Worm (Caenorhabditis elegans): ENCODE measurements around the gene F34H10.3.

F34H10.3 gene

DNA sequence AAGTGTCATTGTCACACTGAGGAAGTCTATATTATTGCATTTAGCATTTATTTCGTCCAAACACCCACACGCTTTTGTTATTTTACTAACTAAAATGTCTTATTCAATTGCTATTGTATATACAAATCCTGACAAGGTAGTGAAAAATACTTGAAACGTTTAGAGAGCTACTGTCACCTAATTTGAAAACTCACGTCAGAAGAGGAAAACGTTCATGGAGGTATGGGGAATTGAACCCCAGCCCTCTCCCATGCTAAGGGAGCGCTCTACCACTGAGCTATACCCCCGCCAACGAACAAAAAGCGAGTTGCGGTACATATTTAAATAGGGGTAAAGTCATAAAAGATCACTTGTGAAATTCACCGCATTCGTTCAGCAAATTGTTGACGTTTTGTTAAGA lies 12.2 kb downstream of the F34H10.3 start (continued):
- TF ChIP-seq lin-26 (GFP tag; IDR thresholded peaks at IDR 0.05) (peak; percentile 94), F37B4.10 (GFP tag; IDR thresholded peaks at IDR 0.05) (no peak), F10E7.11 (tag; optimal IDR thresholded peaks at IDR 0.05) (no peak), lir-1 (GFP tag; conservative IDR thresholded peaks at IDR 0.05) (no peak), ZK185.1 (tag; optimal IDR thresholded peaks at IDR 0.05; ENCODE audit: poor library complexity, severe bottlenecking) (peak; percentile 63), K11D2.4 (GFP tag; IDR thresholded peaks at IDR 0.05) (no peak), mes-4 (tag; optimal IDR thresholded peaks at IDR 0.05) (no peak), snpc-1.1 (tag; optimal IDR thresholded peaks at IDR 0.05; ENCODE audit: insufficient read depth) (no peak), F57A8.1 (GFP tag; optimal IDR thresholded peaks at IDR 0.05) (no peak), zim-3 (tag; optimal IDR thresholded peaks at IDR 0.05) (peak; percentile 66), hmg-1.2 (GFP tag; IDR thresholded peaks at IDR 0.05) (peak; percentile 61), ztf-6 (GFP tag; IDR thresholded peaks at IDR 0.05) (no peak), ceh-79 (tag; optimal IDR thresholded peaks at IDR 0.05) (peak; percentile 42), sdz-38 (tag; optimal IDR thresholded peaks at IDR 0.05) (no peak), xnd-1 (tag; optimal IDR thresholded peaks at IDR 0.05) (no peak), die-1 (tag; optimal IDR thresholded peaks at IDR 0.05) (peak; percentile 95), cebp-1 (GFP tag; IDR thresholded peaks at IDR 0.05) (0 out of 2 replicates have a peak, but pooled peaks have one; percentile 26), cebp-1 (tag; optimal IDR thresholded peaks at IDR 0.05) (no peak), ekl-4 (GFP tag; IDR thresholded peaks at IDR 0.05) (0 out of 2 replicates have a peak, but pooled peaks have one; percentile 40), egrh-3 (GFP tag; IDR thresholded peaks at IDR 0.05) (peak; percentile 27; the same call in 1 of the 2 replicates), lsy-27 (tag; optimal IDR thresholded peaks at IDR 0.05; ENCODE audit: borderline replicate concordance, insufficient read depth) (no peak), B0019.2 (GFP tag; conservative IDR thresholded peaks at IDR 0.05) (no peak; the same call in 1 of the 2 replicates), F33H1.4 (GFP tag; IDR thresholded peaks at IDR 0.05) (no peak), ztf-3 (GFP tag; optimal IDR thresholded peaks at IDR 0.05) (peak; percentile 6), let-607 (tag; optimal IDR thresholded peaks at IDR 0.05) (peak in 1 of 2 experiments; percentile 34), K12H6.12 (tag; optimal IDR thresholded peaks at IDR 0.05) (peak; percentile 5), rcor-1 (GFP tag; IDR thresholded peaks at IDR 0.05) (peak; percentile 41; the same call in 1 of the 2 replicates), athp-1 (tag; optimal IDR thresholded peaks at IDR 0.05) (peak; percentile 29), F57C9.4 (tag; optimal IDR thresholded peaks at IDR 0.05) (no peak), pha-4 (tag; optimal IDR thresholded peaks at IDR 0.05) (no peak), ceh-91 (GFP tag; IDR thresholded peaks at IDR 0.05) (no peak), snpc-4 (GFP tag; optimal IDR thresholded peaks at IDR 0.05) (peak; percentile 78), snpc-4 (tag; optimal IDR thresholded peaks at IDR 0.05) (no peak), lin-40 (tag; optimal IDR thresholded peaks at IDR 0.05) (no peak), hmg-20 (GFP tag; IDR thresholded peaks at IDR 0.05) (no peak), hrde-1 (tag; optimal IDR thresholded peaks at IDR 0.05; ENCODE audit: borderline replicate concordance) (peak; percentile 81), pbrm-1 (GFP tag; IDR thresholded peaks at IDR 0.05) (peak; percentile 72), snpc-1.3 (tag; optimal IDR thresholded peaks at IDR 0.05; ENCODE audit: insufficient read depth) (no peak), ceh-100 (GFP tag; IDR thresholded peaks at IDR 0.05) (0 out of 2 replicates have a peak, but pooled peaks have one; percentile 9), Y53F4B.3 (GFP tag; IDR thresholded peaks at IDR 0.05) (no peak), ceh-58 (GFP tag; IDR thresholded peaks at IDR 0.05) (no peak), D2030.7 (GFP tag; IDR thresholded peaks at IDR 0.05) (peak; percentile 70), attf-6 (GFP tag; IDR thresholded peaks at IDR 0.05) (peak; percentile 67; the same call in 1 of the 2 replicates), ztf-28 (GFP tag; IDR thresholded peaks at IDR 0.05) (peak; percentile 62; the same call in 1 of the 2 replicates), tlf-1 (GFP tag; optimal IDR thresholded peaks at IDR 0.05) (peak; percentile 29), dpff-1 (tag; optimal IDR thresholded peaks at IDR 0.05) (peak; percentile 14), hlh-12 (tag; optimal IDR thresholded peaks at IDR 0.05) (peak; percentile 4), ccch-3 (GFP tag; optimal IDR thresholded peaks at IDR 0.05) (no peak)

Data from whole organism, young adult.